Fruit fly (Drosophila melanogaster) whole organism, embryonic: ENCODE measurements around the gene Rpn2.
A peak's percentile ranks its signal among the peaks of the same experiment; 100 is the strongest.

Experiments used
- B-H1 ChIP-seq: fragments of 200-800 bp; sonication (Bioruptor generic); IDR thresholded peaks from 3 replicates; pipeline ENCODE4 v1.3.6; 2022; ENCODE audit warnings: missing biosample characterization, missing genetic modification characterization
- BEAF-32 ChIP-seq: fragments of 200-800 bp; sonication (Bioruptor generic); optimal IDR thresholded peaks from 3 replicates; lab custom pipeline; 2017; ENCODE audit warnings: missing biosample characterization, missing genetic modification characterization, mild to moderate bottlenecking, moderate library complexity, missing genetic modification reagents
- Bteb2 ChIP-seq: fragments of 200-800 bp; sonication (Bioruptor generic); optimal IDR thresholded peaks from 2 replicates; lab custom pipeline; 2016; ENCODE audit warnings: missing biosample characterization, missing genetic modification characterization
- CG13287 ChIP-seq: fragments of 200-800 bp; sonication (Bioruptor generic); IDR thresholded peaks from 2 replicates; pipeline ENCODE4 v1.3.6; 2022; ENCODE audit warnings: missing biosample characterization, missing genetic modification characterization; ENCODE audit not compliant: partially characterized antibody
- CG15514 ChIP-seq: fragments of 200-800 bp; sonication (Bioruptor generic); optimal IDR thresholded peaks from 3 replicates; lab custom pipeline; 2017; ENCODE audit warnings: missing biosample characterization, missing genetic modification characterization, mild to moderate bottlenecking, moderate library complexity, missing genetic modification reagents
- CG2116 ChIP-seq: fragments of 200-800 bp; sonication (Bioruptor generic); optimal IDR thresholded peaks from 3 replicates; lab custom pipeline; 2018; ENCODE audit warnings: missing biosample characterization, mild to moderate bottlenecking, missing genetic modification characterization
- CG2712 ChIP-seq: fragments of 200-800 bp; optimal IDR thresholded peaks from 3 replicates; lab custom pipeline; 2019; ENCODE audit warnings: missing biosample characterization, mild to moderate bottlenecking, missing genetic modification characterization, moderate library complexity
- CG34224 ChIP-seq: fragments of 200-800 bp; sonication (Bioruptor generic); IDR thresholded peaks from 3 replicates; pipeline ENCODE4 v1.3.6; 2022; ENCODE audit warnings: missing biosample characterization, missing genetic modification characterization; ENCODE audit not compliant: partially characterized antibody
- CG4730 ChIP-seq: fragments of 200-800 bp; sonication (Bioruptor generic); IDR thresholded peaks from 2 replicates; pipeline ENCODE4 v1.3.6; 2022; ENCODE audit warnings: missing biosample characterization, missing genetic modification characterization
- CG6765 ChIP-seq: fragments of 200-800 bp; sonication (Bioruptor generic); optimal IDR thresholded peaks from 3 replicates; lab custom pipeline; 2017; ENCODE audit warnings: missing biosample characterization, mild to moderate bottlenecking, missing genetic modification characterization
- CG7928 ChIP-seq: fragments of 200-800 bp; sonication (Bioruptor generic); optimal IDR thresholded peaks from 2 replicates; lab custom pipeline; 2017; ENCODE audit warnings: missing biosample characterization, mild to moderate bottlenecking, missing genetic modification characterization
- CG8944 ChIP-seq: fragments of 200-800 bp; sonication (Bioruptor generic); optimal IDR thresholded peaks from 3 replicates; lab custom pipeline; 2016; ENCODE audit warnings: missing biosample characterization, missing genetic modification characterization
- CHES-1-like ChIP-seq: fragments of 200-800 bp; sonication (Bioruptor generic); optimal IDR thresholded peaks from 2 replicates; lab custom pipeline; 2016; ENCODE audit warnings: missing biosample characterization, missing genetic modification characterization
- Camta ChIP-seq: fragments of 200-800 bp; sonication (Bioruptor generic); optimal IDR thresholded peaks from 2 replicates; lab custom pipeline; 2016; ENCODE audit warnings: missing biosample characterization, missing genetic modification characterization
- D19B ChIP-seq: fragments of 200-800 bp; sonication (Bioruptor generic); optimal IDR thresholded peaks from 2 replicates; lab custom pipeline; 2017; ENCODE audit warnings: missing biosample characterization, mild to moderate bottlenecking, missing genetic modification characterization
- Dek ChIP-seq: fragments of 200-800 bp; sonication (Bioruptor generic); optimal IDR thresholded peaks from 3 replicates; lab custom pipeline; 2019; ENCODE audit warnings: missing biosample characterization, mild to moderate bottlenecking, missing genetic modification characterization, moderate library complexity
- Dfd ChIP-seq, 2 experiments: fragments of >200 bp; optimal IDR thresholded peaks; 2 replicates each; lab custom pipeline; 2017; ENCODE audit warnings: missing biosample characterization in 2 of 2, missing genetic modification characterization in 2 of 2
- Dll ChIP-seq: fragments of 200-800 bp; sonication (Bioruptor generic); IDR thresholded peaks from 4 replicates; pipeline ENCODE4 v1.3.6; 2022; ENCODE audit warnings: missing biosample characterization, missing genetic modification characterization; ENCODE audit not compliant: partially characterized antibody
- Dp ChIP-seq: fragments of 200-800 bp; sonication (Bioruptor generic); optimal IDR thresholded peaks from 2 replicates; lab custom pipeline; 2018; ENCODE audit warnings: missing biosample characterization, mild to moderate bottlenecking, missing genetic modification characterization, moderate library complexity
- E2f1 ChIP-seq: fragments of 200-800 bp; sonication (Bioruptor generic); IDR thresholded peaks from 2 replicates; pipeline ENCODE4 v1.3.6; 2022; ENCODE audit warnings: missing biosample characterization, missing genetic modification characterization
- E2f2 ChIP-seq: fragments of 200-800 bp; sonication (Bioruptor generic); IDR thresholded peaks from 2 replicates; pipeline ENCODE4 v1.3.6; 2022; ENCODE audit warnings: missing biosample characterization, missing genetic modification characterization
- Eip74EF ChIP-seq, 2 experiments: fragments of 200-800 bp in 1 of 2; fragments of >200 bp in 1 of 2; sonication (Bioruptor generic) in 1 of 2; optimal IDR thresholded peaks; 2 replicates each; lab custom pipeline; 2017 to 2019; ENCODE audit warnings: missing biosample characterization in 2 of 2, missing genetic modification characterization in 2 of 2, mild to moderate bottlenecking in 1 of 2, moderate library complexity in 1 of 2
- GATAe ChIP-seq: fragments of 200-800 bp; sonication (Bioruptor generic); conservative IDR thresholded peaks from 2 replicates; pipeline ENCODE4 v1.3.6; 2022; ENCODE audit warnings: missing biosample characterization, missing genetic modification characterization
- Lhr ChIP-seq: fragments of 200-800 bp; sonication (Bioruptor generic); optimal IDR thresholded peaks from 3 replicates; lab custom pipeline; 2017; ENCODE audit warnings: mild to moderate bottlenecking, missing biosample characterization, missing genetic modification reagents, missing genetic modification characterization
- MBD-R2 ChIP-seq: fragments of 200-800 bp; sonication (Bioruptor generic); IDR thresholded peaks from 2 replicates; pipeline ENCODE4 v1.3.6; 2022; ENCODE audit warnings: missing biosample characterization, missing genetic modification characterization
- Ptx1 ChIP-seq: fragments of 200-800 bp; sonication (Bioruptor generic); IDR thresholded peaks from 2 replicates; pipeline ENCODE4 v1.3.6; 2022; ENCODE audit warnings: missing biosample characterization, missing genetic modification characterization
- Spps ChIP-seq: fragments of 200-800 bp; sonication (Bioruptor generic); optimal IDR thresholded peaks from 2 replicates; lab custom pipeline; 2018; ENCODE audit warnings: missing biosample characterization, mild to moderate bottlenecking, missing genetic modification characterization
- Ssrp ChIP-seq: fragments of 200-800 bp; sonication (Bioruptor generic); optimal IDR thresholded peaks from 2 replicates; lab custom pipeline; 2018; ENCODE audit warnings: missing biosample characterization, mild to moderate bottlenecking, missing genetic modification characterization, moderate library complexity
- Trl ChIP-seq, 3 experiments: fragments of >200 bp in 2 of 3; fragments of 200-800 bp in 1 of 3; sonication (Bioruptor generic) in 1 of 3; optimal IDR thresholded peaks; 2 replicates in 1 of 3; 3 replicates in 2 of 3; lab custom pipeline; 2016 to 2017; ENCODE audit warnings: missing biosample characterization in 1 of 3, missing genetic modification characterization in 1 of 3
- amos ChIP-seq: fragments of 200-800 bp; sonication (Bioruptor generic); IDR thresholded peaks from 2 replicates; pipeline ENCODE4 v1.3.6; 2022; ENCODE audit warnings: missing biosample characterization, missing genetic modification characterization; ENCODE audit not compliant: partially characterized antibody
- aop ChIP-seq: fragments of 200-800 bp; sonication (Bioruptor generic); IDR thresholded peaks from 2 replicates; pipeline ENCODE4 v1.3.6; 2022; ENCODE audit warnings: missing biosample characterization, missing genetic modification characterization
- btn ChIP-seq: fragments of 200-800 bp; sonication (Bioruptor generic); optimal IDR thresholded peaks from 2 replicates; lab custom pipeline; 2016; ENCODE audit warnings: missing biosample characterization, missing genetic modification characterization
- caup ChIP-seq: fragments of 200-800 bp; sonication (Bioruptor generic); optimal IDR thresholded peaks from 3 replicates; lab custom pipeline; 2017; ENCODE audit warnings: missing biosample characterization, mild to moderate bottlenecking, missing genetic modification characterization, moderate library complexity; ENCODE audit not compliant: severe bottlenecking
- crp ChIP-seq, 2 experiments: fragments of 200-800 bp; sonication (Bioruptor generic); optimal IDR thresholded peaks; 2 replicates in 1 of 2; 3 replicates in 1 of 2; lab custom pipeline; 2017; ENCODE audit warnings: missing biosample characterization in 2 of 2, missing genetic modification characterization in 2 of 2, mild to moderate bottlenecking in 1 of 2, moderate library complexity in 1 of 2
- cwo ChIP-seq: fragments of 200-800 bp; sonication (Bioruptor generic); optimal IDR thresholded peaks from 3 replicates; lab custom pipeline; 2017; ENCODE audit warnings: missing biosample characterization, missing genetic modification characterization, mild to moderate bottlenecking, moderate library complexity, missing genetic modification reagents
- dmrt99B ChIP-seq: fragments of 200-800 bp; sonication (Bioruptor generic); optimal IDR thresholded peaks from 2 replicates; lab custom pipeline; 2018; ENCODE audit warnings: missing biosample characterization, mild to moderate bottlenecking, missing genetic modification characterization, moderate library complexity
- fd96Cb ChIP-seq: fragments of 200-800 bp; sonication (Bioruptor generic); optimal IDR thresholded peaks from 2 replicates; lab custom pipeline; 2018; ENCODE audit warnings: missing biosample characterization, mild to moderate bottlenecking, missing genetic modification characterization, moderate library complexity
- grau ChIP-seq: fragments of 200-800 bp; optimal IDR thresholded peaks from 3 replicates; lab custom pipeline; 2019; ENCODE audit warnings: missing biosample characterization, mild to moderate bottlenecking, missing genetic modification characterization, moderate library complexity
- luna ChIP-seq: fragments of 200-800 bp; sonication (Bioruptor generic); optimal IDR thresholded peaks from 2 replicates; lab custom pipeline; 2016; ENCODE audit warnings: missing biosample characterization, missing genetic modification characterization
- mam ChIP-seq: fragments of 200-800 bp; sonication (Bioruptor generic); optimal IDR thresholded peaks from 3 replicates; lab custom pipeline; 2016; ENCODE audit warnings: missing biosample characterization, missing genetic modification characterization
- onecut ChIP-seq: fragments of 200-800 bp; sonication (Bioruptor generic); IDR thresholded peaks from 2 replicates; pipeline ENCODE4 v1.3.6; 2022; ENCODE audit warnings: missing biosample characterization, missing genetic modification characterization
- pzg ChIP-seq: fragments of 200-800 bp; sonication (Bioruptor generic); optimal IDR thresholded peaks from 3 replicates; lab custom pipeline; 2018; ENCODE audit warnings: missing biosample characterization, mild to moderate bottlenecking, missing genetic modification characterization, moderate library complexity
- seq ChIP-seq: fragments of 200-800 bp; sonication (Bioruptor generic); IDR thresholded peaks from 2 replicates; pipeline ENCODE4 v1.3.6; 2022; ENCODE audit warnings: missing biosample characterization, missing genetic modification characterization
- sim ChIP-seq: fragments of 200-800 bp; sonication (Bioruptor generic); IDR thresholded peaks from 2 replicates; pipeline ENCODE4 v1.3.6; 2022; ENCODE audit warnings: missing biosample characterization, missing genetic modification characterization
- wor ChIP-seq: fragments of 200-800 bp; sonication (Bioruptor generic); IDR thresholded peaks from 2 replicates; pipeline ENCODE4 v1.3.6; 2022; ENCODE audit warnings: missing biosample characterization, missing genetic modification characterization

The Rpn2 gene

dm6 chr3R:29199807-29200693, 46.7 kb downstream of the Rpn2 start, which contains the start of gene CG11899 (continued):
- TF ChIP-seq cwo (GFP tag; lab: Kevin White, UChicago) (peak; percentile 89), mam (GFP tag; lab: Kevin White, UChicago) (peak; percentile 7)

dm6 chr3R:29202418-29202817, 49.1 kb downstream of the Rpn2 start, which contains the start of gene Mesh1:
Gene Mesh1, minus strand, starts transcription at chr3R:29202525.
- TF ChIP-seq BEAF-32 (GFP tag; lab: Kevin White, UChicago) = peak; percentile 34
- TF ChIP-seq E2f1 (GFP tag; lab: Robert Waterston, UW) = no peak
- TF ChIP-seq B-H1 (GFP tag; lab: Robert Waterston, UW) = no peak
- TF ChIP-seq dmrt99B (tag; lab: Kevin White, UChicago) = no peak
- no peak for TF ChIP-seq grau (tag; lab: Kevin White, UChicago)
- TF ChIP-seq btn (GFP tag; lab: Kevin White, UChicago) = no peak
- TF ChIP-seq Bteb2 = no peak
- TF ChIP-seq CG8944 (GFP tag; lab: Kevin White, UChicago) = no peak
- no peak for TF ChIP-seq Ptx1
- no peak for TF ChIP-seq aop (GFP tag; lab: Robert Waterston, UW)
- no peak for TF ChIP-seq Dfd (GFP tag; optimal IDR thresholded peaks at IDR 0.05; lab: Kevin White, UChicago)
- no peak for TF ChIP-seq Ssrp (tag; lab: Kevin White, UChicago)
- TF ChIP-seq Eip74EF (GFP tag; optimal IDR thresholded peaks at IDR 0.05; lab: Kevin White, UChicago) = no peak
- peak; percentile 88 for TF ChIP-seq CG7928
- TF ChIP-seq caup (GFP tag; lab: Kevin White, UChicago) = no peak
- TF ChIP-seq Trl (optimal IDR thresholded peaks at IDR 0.05; lab: Kevin White, UChicago) = no peak
- no peak for TF ChIP-seq Trl (GFP tag; optimal IDR thresholded peaks at IDR 0.05; lab: Kevin White, UChicago)
- no peak for TF ChIP-seq MBD-R2 (GFP tag; lab: Robert Waterston, UW)
- TF ChIP-seq Dp (GFP tag; lab: Kevin White, UChicago) = peak; percentile 88
- no peak for TF ChIP-seq wor (GFP tag; lab: Robert Waterston, UW)
- no peak for TF ChIP-seq fd96Cb
- TF ChIP-seq crp (GFP tag; optimal IDR thresholded peaks at IDR 0.05; lab: Kevin White, UChicago) = peak in 1 of 2 experiments; percentile 86
- TF ChIP-seq Camta (GFP tag; lab: Kevin White, UChicago) = no peak
- peak; percentile 16 for TF ChIP-seq CG2116
- TF ChIP-seq CHES-1-like = no peak
- no peak for TF ChIP-seq CG6765 (GFP tag; lab: Kevin White, UChicago)
- TF ChIP-seq E2f2 (GFP tag; lab: Robert Waterston, UW) = peak; percentile 94
- 0 out of 3 replicates have a peak, but pooled peaks have one; percentile 24 for TF ChIP-seq CG34224
- TF ChIP-seq Dll (GFP tag; lab: Robert Waterston, UW) = peak; percentile 46; the same call in 1 of the 4 replicates
- TF ChIP-seq Dek (tag; lab: Kevin White, UChicago) = no peak
- no peak for TF ChIP-seq sim
- no peak for TF ChIP-seq luna
- no peak for TF ChIP-seq seq (GFP tag; lab: Robert Waterston, UW)
- no peak for TF ChIP-seq Lhr (GFP tag; lab: Kevin White, UChicago)
- TF ChIP-seq pzg (GFP tag; lab: Kevin White, UChicago) = peak; percentile 38
- no peak for TF ChIP-seq CG2712 (tag; lab: Kevin White, UChicago)
- no peak for TF ChIP-seq CG4730 (GFP tag; lab: Robert Waterston, UW)
- no peak for TF ChIP-seq GATAe (GFP tag; lab: Robert Waterston, UW)
- peak; percentile 9 for TF ChIP-seq CG15514 (GFP tag; lab: Kevin White, UChicago)
- no peak for TF ChIP-seq onecut (GFP tag; lab: Robert Waterston, UW)
- TF ChIP-seq Spps (tag; lab: Kevin White, UChicago) = no peak
- no peak for TF ChIP-seq amos (GFP tag; lab: Robert Waterston, UW)
- TF ChIP-seq CG13287 (GFP tag; lab: Robert Waterston, UW) = peak; percentile 40; the same call in 1 of the 2 replicates
- no peak for TF ChIP-seq D19B
